Fruit fly (Drosophila melanogaster): Measurements from ENCODE around the gene CG43843.

CG43843 gene

DNA sequence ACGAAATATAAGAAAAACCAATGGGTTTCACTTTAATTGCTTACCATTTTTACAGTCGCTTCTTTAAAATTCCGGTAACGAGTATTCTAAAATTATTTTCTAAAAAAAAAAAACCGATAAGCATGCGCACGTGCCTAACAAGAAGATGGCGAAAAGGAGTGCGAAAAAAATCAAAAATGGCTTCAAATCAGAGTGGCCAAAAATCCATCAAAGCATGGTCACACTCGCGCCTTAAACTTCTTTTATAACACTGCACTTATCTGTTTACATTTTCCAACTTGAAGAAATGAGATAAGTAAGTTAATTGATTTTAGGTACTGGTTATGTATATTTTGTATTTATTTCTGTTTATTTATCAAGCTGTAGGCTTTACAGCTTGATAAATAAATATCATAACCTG lies at the start of gene CG43843:
TSS of gene CG43843 (minus strand) at position 101 of the 400 bp plus-strand sequence.
- no peak for TF ChIP-seq noc (tag; optimal IDR thresholded peaks at IDR 0.05)

DNA sequence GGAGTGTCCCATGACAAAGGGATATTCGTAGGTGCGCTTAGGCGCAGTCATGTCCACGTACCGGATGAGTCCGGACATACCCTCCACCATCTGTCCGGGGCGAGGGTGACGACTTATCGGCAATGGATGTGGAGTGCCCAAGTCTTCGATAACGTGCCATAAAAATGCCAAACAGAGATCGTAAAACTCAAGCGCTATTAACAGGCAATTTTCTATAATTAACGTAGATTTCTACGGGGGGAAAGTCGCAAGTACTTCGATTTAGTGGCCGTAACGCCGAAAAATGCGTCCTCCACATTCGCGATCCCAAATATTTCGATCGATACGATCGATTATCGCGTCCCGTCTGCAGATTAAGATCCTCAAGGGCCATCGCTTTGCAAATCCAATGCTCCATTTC lies 49.2 kb upstream of the CG43843 start:
- no peak for TF ChIP-seq noc (tag; optimal IDR thresholded peaks at IDR 0.05)

DNA sequence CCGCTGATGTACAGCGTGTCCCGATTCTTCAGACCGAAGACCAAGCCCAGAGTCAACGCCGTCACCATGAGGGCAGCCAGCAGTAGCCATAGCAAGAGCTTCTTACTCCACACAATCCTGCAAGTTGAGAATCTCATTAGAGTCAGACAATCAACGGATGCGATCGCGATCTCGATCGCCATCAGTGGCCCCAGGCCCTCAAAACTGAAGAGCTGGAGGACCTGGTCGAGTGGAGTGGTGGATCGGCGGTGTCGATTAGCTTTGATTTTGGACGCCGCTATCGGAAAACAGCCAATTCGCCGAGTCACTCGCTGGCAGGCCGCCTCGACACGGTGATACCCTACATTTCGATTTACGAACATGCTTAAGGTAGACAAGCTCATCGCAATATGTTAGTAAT lies 48.3 kb upstream of the CG43843 start:
- TF ChIP-seq noc (tag; optimal IDR thresholded peaks at IDR 0.05), result no peak

DNA sequence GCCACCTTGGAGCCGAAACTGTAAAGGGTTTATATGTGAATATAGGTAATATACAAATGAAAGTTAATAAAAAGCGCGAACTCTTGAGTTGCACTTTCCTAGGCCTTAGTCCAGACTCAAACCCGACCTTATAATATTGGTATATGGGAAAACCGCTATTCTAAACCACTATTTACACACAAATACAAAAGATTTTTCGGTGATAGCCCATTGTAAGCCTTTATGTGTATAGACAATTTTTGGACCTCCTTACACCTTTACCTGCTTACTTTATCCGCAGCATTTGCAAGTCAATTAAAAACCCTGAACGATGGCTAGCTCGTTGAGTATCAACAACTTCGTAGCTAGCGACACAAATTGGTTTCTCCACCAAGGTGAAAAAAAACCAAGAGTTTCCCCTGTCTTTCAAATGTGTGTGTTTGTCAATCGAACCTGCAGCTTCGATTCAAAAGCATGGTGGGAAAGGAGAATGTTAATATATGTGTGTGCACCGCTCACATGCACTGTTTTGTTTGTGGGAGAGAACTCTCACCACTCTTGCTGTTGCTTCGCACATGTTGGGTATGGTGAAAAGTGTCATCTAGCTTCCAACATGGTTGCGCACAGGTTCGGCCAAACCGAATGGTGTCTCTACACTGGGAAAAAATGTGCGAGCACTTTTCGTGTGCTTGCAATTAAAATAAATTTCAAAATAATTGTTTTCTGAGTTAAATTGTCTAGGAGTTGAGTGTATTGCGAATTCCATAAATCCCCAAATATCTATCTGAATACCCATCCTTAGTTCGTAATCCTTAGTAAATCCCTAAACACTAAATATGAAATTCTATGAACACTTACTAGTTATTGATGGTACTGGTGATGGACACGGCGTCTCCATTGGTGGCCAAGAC lies 46.7 kb upstream of the CG43843 start:
- no peak for TF ChIP-seq noc (tag; optimal IDR thresholded peaks at IDR 0.05)

DNA sequence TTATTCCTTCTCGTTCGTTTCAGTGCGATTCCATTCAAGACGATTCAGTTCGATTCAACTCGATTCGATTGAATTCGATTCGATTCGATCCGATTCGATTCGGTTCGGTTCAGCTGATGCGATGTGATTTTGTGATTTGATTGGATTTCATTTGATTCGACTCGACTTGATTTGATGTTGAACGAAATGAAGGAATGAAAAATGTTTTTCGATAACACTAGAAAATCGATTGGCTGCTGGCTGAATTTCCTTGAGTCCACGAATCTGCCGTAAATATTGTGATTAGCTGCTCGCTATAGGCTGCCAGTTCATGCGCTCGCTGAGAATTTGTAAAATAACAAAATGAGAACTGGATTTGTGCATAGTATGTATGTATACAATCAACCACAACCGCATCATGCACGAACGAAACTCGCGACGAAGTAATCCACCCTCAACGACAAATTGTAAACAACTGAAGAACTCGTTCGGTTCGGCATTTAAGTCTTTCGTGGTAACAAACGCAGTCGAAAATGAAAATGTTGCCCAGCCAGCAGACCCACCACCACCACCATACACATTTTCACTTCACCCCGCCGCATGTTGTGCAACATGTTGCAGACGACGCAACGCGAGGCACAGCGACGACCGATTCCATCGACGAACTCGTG lies 44.9 kb upstream of the CG43843 start, which contains the start of gene Wnt5:
TSS of gene Wnt5 (minus strand) at position 458 of the 650 bp plus-strand sequence.
- no peak for TF ChIP-seq noc (tag; optimal IDR thresholded peaks at IDR 0.05)

DNA sequence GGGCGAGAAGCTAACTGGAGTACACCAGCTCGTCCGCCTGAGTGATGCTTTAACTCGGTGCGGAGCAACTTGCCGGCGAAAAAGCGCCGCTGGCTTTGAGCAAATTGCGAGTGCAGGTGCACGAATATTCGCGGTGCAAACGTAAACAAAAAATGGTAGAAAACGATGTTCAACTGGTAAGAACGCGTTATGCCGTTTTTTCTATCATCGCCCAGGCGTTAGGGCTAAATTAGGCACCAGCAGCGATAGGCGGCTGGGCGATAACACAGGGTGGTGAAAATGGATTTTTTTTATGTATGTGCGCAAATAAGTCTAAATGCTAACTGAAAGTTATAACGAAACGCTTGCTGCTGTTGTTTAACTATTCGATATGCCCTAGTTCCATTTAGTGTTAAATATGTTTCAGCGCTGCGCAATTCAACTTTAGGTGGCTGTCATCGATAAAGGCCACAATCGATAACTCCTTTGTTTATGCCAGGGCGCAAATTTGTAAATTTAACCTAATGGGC lies 39.5 kb upstream of the CG43843 start, which contains the start of the genes Pgant7 and Xrcc2:
TSS of gene Pgant7 (minus strand) at position 308 of the 509 bp plus-strand sequence.
TSS of gene Xrcc2 (plus strand) at position 449 of the 509 bp plus-strand sequence.
- TF ChIP-seq noc (tag; optimal IDR thresholded peaks at IDR 0.05), result no peak

DNA sequence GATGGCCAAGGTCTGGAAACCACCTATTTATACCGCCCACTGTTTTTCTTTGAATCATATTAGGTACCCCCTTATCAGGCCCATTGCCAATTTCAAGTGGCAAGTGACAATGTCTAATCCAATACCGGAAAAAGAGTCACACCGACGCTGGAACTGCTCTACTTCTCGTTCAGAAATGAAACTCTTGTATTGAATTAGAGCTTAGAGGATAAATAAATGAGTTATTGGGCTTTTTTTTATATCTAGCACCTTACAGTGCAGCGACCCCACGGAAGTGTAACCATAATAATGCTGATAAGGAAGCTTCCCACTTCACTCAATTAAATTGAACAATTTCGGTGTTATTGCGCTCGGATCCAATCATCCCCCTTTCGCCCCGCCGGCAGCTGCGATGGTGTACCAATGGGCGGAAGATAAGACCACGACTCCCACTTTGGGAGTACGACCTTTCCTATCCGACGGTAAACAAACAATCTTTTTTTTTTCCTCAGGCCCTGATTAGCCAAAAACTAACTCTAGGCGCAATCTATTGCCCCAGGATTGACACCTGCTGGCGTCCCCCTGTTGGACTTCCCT lies 34.0 kb upstream of the CG43843 start, which contains the start of gene CG15043:
TSS of gene CG15043 (minus strand) at position 4 of the 576 bp plus-strand sequence.
- peak; percentile 62 for TF ChIP-seq noc (tag; optimal IDR thresholded peaks at IDR 0.05)

DNA sequence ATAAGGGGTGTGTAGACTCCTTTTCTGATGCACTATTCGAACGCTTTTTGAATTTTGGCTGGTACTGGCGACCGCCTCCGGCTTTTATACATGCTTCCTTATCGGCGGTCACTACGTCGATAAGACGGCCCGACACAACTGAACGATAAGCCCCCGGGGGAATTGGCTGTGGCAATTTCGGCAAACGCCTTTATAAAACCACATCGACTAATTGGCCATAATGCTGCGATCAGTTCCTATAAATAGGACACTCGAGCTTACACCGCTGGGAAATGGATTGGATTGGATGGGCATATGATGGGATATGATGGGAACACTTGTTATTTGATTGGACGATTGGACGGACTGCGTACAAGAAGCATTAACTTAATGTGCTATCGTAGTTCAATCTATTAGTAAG lies 31.7 kb upstream of the CG43843 start, which contains the start of gene CG15044:
TSS of gene CG15044 (minus strand) at position 66 of the 400 bp plus-strand sequence.
- TF ChIP-seq noc (tag; optimal IDR thresholded peaks at IDR 0.05), result no peak

DNA sequence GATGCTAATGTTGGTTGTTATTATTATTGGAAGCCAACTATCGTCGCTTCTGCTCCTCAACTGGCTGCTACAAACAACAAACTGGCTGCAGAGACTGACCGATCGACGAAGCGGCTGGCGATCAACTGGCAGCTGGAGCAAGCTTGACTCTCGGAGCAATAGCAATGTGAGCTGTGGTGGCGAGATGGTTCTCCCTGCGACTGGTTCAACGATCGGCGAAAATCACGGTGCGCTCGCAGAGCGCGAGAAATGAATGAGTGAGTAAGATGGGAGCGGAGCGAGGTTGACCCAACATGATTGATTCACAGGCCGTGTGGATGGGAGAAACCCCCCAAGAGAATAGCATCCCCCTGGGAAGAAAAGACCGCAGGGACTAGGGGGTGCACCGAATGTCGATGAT lies 29.3 kb upstream of the CG43843 start, which contains the start of gene CG15046:
TSS of gene CG15046 (minus strand) at position 112 of the 400 bp plus-strand sequence.
- TF ChIP-seq noc (tag; optimal IDR thresholded peaks at IDR 0.05), result no peak

DNA sequence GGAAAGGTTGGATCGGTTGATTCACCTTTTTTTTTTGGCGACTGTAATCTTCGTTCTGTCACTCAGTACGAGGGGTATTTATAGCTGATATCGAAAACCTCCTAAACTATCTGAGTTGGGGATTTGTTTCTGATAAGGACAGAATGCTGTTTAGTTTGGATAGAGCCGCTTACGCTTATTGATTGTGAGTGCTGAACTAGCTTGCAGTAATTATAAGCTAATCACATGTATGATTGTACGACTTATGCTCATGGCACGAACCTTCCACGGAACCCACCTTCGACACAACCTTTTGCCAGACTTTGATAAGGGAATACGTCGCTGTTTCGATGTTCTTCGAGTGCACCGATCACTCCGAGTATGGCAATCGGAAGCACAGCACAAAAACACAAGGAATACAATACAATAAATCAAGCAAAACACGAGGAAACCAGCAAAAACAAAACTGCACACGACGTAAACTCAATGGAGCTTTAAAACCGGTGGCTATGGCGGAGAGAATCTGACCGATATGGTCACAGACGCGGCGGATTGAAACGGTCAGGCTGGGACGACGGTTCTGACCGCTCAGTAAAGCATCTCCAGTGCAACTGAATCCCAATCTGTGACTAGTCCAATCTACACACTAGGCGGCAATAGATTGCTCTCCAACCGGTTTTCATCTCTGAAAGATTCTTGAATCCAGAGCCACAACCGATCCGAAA lies 26.3 kb upstream of the CG43843 start, which contains the start of gene psh:
TSS of gene psh (minus strand) at position 566 of the 704 bp plus-strand sequence.
- no peak for TF ChIP-seq noc (tag; optimal IDR thresholded peaks at IDR 0.05)

DNA sequence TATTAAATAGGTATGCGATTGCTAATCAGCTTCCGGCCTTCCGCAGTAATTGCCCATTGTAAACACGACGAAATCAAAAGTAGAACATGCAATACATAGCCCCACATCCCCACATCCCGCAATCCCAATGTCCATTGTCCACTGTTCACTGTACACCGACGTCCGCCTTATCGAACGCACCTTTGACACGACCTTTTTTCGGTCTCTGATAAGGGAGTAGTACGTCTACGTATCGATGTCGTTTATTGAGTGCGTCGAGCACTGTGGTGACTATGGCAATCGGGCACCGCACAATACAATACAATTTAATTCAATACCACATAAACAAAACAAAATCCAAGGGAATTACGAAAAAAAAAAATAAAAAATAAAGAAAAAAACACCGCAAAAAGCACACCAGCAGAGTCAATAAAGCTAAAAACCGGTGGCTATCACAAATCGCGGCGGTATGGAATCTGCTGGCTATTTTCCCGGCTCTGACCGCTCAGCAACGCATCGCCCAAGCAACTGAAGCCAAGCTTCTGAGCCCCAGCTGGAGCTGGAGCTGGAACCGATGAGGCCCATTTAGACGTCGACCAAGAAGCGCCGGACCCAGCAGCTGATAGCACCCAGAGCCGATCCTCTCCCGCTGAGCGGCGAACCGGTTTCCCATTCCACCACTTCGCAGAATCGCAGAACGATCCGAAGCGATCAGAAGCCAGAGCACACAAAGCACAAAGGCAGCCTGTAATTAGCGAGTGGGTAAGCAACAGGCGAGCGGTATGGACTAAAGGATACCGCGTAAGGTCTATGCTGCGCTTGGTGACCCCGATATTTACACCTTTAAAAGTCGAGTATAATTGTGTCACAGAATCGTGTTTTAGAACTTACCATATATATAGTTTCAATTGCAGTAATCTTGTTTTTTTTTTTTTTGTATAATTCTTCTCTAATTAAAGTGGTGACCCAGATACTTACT lies 23.3 kb upstream of the CG43843 start, which contains the start of gene Hayan:
TSS of gene Hayan (minus strand) at position 512 of the 958 bp plus-strand sequence.
- no peak for TF ChIP-seq noc (tag; optimal IDR thresholded peaks at IDR 0.05)

DNA sequence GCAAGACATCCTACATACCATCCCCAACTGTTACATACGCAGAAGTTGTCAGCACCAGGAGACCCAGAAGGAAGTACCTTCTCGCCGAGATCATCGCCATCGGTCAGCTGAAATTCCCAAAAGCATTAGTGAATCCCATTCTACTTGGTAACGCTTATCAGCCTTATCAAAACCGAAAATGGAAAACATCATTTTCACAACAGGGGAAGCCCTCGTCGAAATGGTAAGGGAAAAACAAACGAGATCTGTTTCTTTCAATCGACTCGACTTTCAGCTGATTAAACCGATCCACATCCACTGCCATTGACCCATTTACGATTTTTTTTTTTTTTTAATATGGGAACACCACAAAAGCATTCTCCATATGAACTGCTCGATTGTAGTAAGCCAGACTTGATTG lies 22.3 kb upstream of the CG43843 start:
- no peak for TF ChIP-seq noc (tag; optimal IDR thresholded peaks at IDR 0.05)

DNA sequence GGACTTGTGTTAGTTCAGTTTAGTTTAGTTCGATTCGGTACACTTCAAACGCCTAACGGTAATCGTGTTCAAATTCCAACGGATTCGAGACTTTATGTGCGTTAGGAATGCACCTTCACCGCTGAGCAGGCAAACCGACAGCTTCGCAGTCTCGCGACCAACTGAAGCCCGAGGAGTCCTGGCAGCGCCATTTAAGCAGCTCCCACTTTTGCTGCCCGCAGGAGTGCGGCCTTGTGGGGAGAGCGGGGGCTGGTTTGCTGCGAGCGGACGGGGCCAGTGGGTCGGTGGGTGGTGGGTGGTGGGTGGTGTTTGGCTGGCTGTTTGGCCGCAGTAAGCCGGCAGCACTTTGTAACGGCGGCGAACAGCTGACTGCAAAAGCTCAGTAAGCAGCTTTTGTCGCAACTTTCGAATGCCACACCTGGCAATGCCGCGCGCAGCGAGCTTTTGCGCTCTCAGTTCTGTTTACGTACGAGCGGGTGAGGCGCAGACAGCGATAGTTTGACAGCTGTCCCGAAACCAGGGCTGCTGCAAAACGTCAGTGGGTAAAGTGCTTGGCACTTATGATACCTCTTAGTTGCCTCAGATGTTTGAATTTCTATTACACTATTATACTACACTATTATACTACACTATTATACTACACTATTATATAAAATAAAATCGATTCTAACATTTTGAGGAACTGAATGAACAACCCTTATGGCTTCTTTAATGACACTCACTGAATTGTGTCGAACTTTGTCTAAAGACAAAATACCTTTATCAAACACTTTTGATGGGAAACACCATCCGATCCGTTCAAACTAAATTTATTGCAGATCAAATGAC lies 19.3 kb upstream of the CG43843 start, which contains the start of gene CG32547:
TSS of gene CG32547 (minus strand) at position 181 of the 828 bp plus-strand sequence.
- no peak for TF ChIP-seq noc (tag; optimal IDR thresholded peaks at IDR 0.05)
